Fruit fly (Drosophila melanogaster): ENCODE measurements around the gene CG15525.

DNA sequence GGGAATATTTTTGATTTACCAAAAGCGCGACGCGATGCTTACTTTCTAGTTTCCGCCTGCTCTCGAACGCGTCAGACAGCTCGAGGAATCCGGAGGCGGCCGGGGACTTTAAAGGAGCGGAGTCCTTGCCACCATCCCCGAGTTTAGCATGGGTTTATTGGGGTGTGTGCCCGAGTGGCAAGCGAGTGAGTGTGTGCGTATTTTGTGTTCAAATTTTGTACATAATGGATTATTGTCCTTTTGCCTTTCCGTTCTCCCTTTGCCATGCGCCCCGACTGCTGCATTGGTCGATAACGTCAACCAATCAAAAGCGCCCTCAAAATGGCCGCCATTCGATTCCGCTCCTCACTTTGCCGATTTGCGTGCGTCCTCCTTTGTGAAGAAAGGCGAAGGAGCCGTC is 32.6 kb upstream of the CG15525 start:
- no peak for TF ChIP-seq h (optimal IDR thresholded peaks at IDR 0.05)
- TF ChIP-seq psq (optimal IDR thresholded peaks at IDR 0.05) = no peak
- TF ChIP-seq Sin3A (optimal IDR thresholded peaks at IDR 0.05) = no peak
- no peak for TF ChIP-seq ttk (optimal IDR thresholded peaks at IDR 0.05)
- no peak for TF ChIP-seq insv (optimal IDR thresholded peaks at IDR 0.05)
- TF ChIP-seq Myc (optimal IDR thresholded peaks at IDR 0.05) = no peak

All from Kc167 (cell line).